Worm (Caenorhabditis elegans): ENCODE measurements around the gene W06A7.4.

The W06A7.4 gene

ce11 chrV:14850530-14850929 is 26.3 kb downstream of the W06A7.4 start:
- no peak for TF ChIP-seq zip-5 (tag; optimal IDR thresholded peaks at IDR 0.05)
- TF ChIP-seq hlh-30 (tag; optimal IDR thresholded peaks at IDR 0.05; ENCODE audit: insufficient read depth): peak; percentile 47
- peak; percentile 72 for TF ChIP-seq elt-2 (tag; optimal IDR thresholded peaks at IDR 0.05)

DNA sequence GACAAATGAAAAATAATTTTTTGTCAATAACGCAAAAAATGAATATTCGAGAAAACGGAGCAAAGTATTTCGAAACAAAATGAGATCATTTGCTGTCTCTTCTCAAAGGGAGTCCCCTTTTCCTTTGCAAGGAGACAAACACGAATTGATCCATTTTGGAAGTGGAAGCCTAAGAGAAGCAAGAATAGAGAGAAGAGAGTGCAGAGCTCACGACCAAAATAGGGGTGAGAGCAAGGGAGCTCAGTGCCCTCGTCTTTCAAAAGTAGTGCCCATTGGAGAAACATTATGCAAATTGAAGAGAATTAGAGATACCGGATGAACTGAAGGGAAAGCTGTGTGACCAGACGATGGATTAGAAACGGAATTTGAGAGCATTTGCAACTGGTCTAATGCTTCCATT is 27.0 kb downstream of the W06A7.4 start:
- peak; percentile 39 for TF ChIP-seq tbx-2 (tag; optimal IDR thresholded peaks at IDR 0.05)
- no peak for TF ChIP-seq hlh-13 (GFP tag; optimal IDR thresholded peaks at IDR 0.05)
- no peak for TF ChIP-seq pros-1 (tag; optimal IDR thresholded peaks at IDR 0.05)
- TF ChIP-seq sox-4 (tag; optimal IDR thresholded peaks at IDR 0.05): no peak
- peak; percentile 60 for TF ChIP-seq unc-42 (tag; optimal IDR thresholded peaks at IDR 0.05)
- no peak for TF ChIP-seq fkh-6 (tag; optimal IDR thresholded peaks at IDR 0.05)
- TF ChIP-seq ahr-1 (tag; optimal IDR thresholded peaks at IDR 0.05): no peak
- no peak for TF ChIP-seq ceh-2 (tag; optimal IDR thresholded peaks at IDR 0.05)
- no peak for TF ChIP-seq hlh-15 (tag; optimal IDR thresholded peaks at IDR 0.05)
- TF ChIP-seq ceh-34 (tag; optimal IDR thresholded peaks at IDR 0.05): peak; percentile 44
- TF ChIP-seq ceh-31 (tag; optimal IDR thresholded peaks at IDR 0.05): peak; percentile 51
- TF ChIP-seq nhr-232 (tag; optimal IDR thresholded peaks at IDR 0.05): no peak
- TF ChIP-seq elt-4 (tag; optimal IDR thresholded peaks at IDR 0.05): no peak
- no peak for TF ChIP-seq ceh-9 (tag; optimal IDR thresholded peaks at IDR 0.05)

ce11 chrV:14851972-14852371 is 27.7 kb downstream of the W06A7.4 start:
- no peak for TF ChIP-seq lin-11 (tag; optimal IDR thresholded peaks at IDR 0.05)
- peak; percentile 15 for TF ChIP-seq elt-2 (tag; optimal IDR thresholded peaks at IDR 0.05)

DNA sequence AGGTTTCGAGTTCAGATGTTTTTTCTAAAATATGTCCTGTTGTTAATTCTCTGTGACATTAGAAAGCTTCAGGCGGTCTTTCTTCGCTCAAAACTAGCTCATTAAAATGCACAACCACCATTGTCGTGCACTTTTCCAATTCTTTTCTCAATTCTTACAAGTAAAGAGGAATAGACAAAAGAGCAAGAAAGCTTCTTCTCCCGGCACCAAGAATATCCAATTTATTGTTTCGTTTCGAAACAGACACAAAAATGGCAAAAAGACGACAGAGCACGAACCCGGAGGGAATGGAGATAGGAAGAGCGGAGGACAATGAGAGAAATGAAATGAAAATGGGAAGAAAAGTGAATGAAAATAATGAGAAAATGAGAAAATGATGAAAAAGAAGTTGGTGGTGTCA is 28.4 kb downstream of the W06A7.4 start:
- TF ChIP-seq pha-2 (tag; optimal IDR thresholded peaks at IDR 0.05): no peak
- TF ChIP-seq K02D7.2 (tag; optimal IDR thresholded peaks at IDR 0.05): no peak
- TF ChIP-seq C08G9.2 (tag; optimal IDR thresholded peaks at IDR 0.05): no peak
- TF ChIP-seq lim-6 (tag; optimal IDR thresholded peaks at IDR 0.05): no peak
- peak; percentile 6 for TF ChIP-seq unc-42 (tag; optimal IDR thresholded peaks at IDR 0.05)

DNA sequence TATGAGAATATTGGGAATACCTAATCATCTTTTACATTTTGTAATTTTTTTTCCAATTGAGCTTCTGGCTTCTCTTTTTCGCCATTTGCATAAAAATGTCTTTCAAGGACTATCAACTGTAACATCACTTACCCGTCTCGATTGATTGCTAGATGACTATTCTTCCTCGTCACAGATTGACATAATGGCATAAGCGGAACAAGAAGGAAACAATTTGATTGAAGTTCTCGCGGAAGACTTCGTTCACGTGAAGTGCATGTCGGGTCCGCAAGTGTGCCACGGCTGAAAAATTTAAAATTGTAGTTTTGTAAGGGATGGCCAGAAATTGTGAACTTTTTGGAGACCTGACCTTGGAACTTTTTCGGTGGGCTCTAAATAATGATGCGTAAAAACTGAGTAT is 29.5 kb downstream of the W06A7.4 start:
- TF ChIP-seq hlh-8 (tag; optimal IDR thresholded peaks at IDR 0.05): no peak
- no peak for TF ChIP-seq dmd-4 (tag; optimal IDR thresholded peaks at IDR 0.05; ENCODE audit: borderline replicate concordance)
- no peak for TF ChIP-seq F13H6.1 (tag; optimal IDR thresholded peaks at IDR 0.05)
- TF ChIP-seq pqm-1 (tag; optimal IDR thresholded peaks at IDR 0.05): no peak
- TF ChIP-seq ceh-2 (tag; optimal IDR thresholded peaks at IDR 0.05): no peak
- no peak for TF ChIP-seq ahr-1 (tag; optimal IDR thresholded peaks at IDR 0.05)
- TF ChIP-seq ceh-9 (tag; optimal IDR thresholded peaks at IDR 0.05): no peak
- TF ChIP-seq ceh-18 (tag; optimal IDR thresholded peaks at IDR 0.05): no peak
- no peak for TF ChIP-seq ref-2 (tag; optimal IDR thresholded peaks at IDR 0.05)

- TF ChIP-seq mec-3 (tag; optimal IDR thresholded peaks at IDR 0.05; ENCODE audit: borderline replicate concordance) (no peak), ztf-16 (tag; optimal IDR thresholded peaks at IDR 0.05) (no peak), unc-42 (tag; optimal IDR thresholded peaks at IDR 0.05) (peak; percentile 84), ets-4 (tag; optimal IDR thresholded peaks at IDR 0.05) (no peak)
Measured at ce11 chrV:14854261-14854660, 30.0 kb downstream of the W06A7.4 start.

- TF ChIP-seq sox-2 (GFP tag; IDR thresholded peaks at IDR 0.05): no peak
- TF ChIP-seq C38D4.7 (GFP tag; optimal IDR thresholded peaks at IDR 0.05): peak; percentile 57
- TF ChIP-seq gmeb-2 (tag; optimal IDR thresholded peaks at IDR 0.05): peak; percentile 44
- no peak for TF ChIP-seq ref-2 (tag; optimal IDR thresholded peaks at IDR 0.05)
- TF ChIP-seq ceh-31 (tag; optimal IDR thresholded peaks at IDR 0.05): no peak
- no peak; the same call in 1 of the 2 replicates for TF ChIP-seq unc-3 (GFP tag; conservative IDR thresholded peaks at IDR 0.05)
- peak; percentile 32 for TF ChIP-seq unc-3 (tag; optimal IDR thresholded peaks at IDR 0.05)
- no peak for TF ChIP-seq mec-3 (tag; optimal IDR thresholded peaks at IDR 0.05; ENCODE audit: borderline replicate concordance)
- no peak for TF ChIP-seq npax-4 (tag; optimal IDR thresholded peaks at IDR 0.05)
- TF ChIP-seq hlh-13 (GFP tag; optimal IDR thresholded peaks at IDR 0.05): peak; percentile 46
- TF ChIP-seq ama-1 (optimal IDR thresholded peaks at IDR 0.05): no peak
- TF ChIP-seq fax-1 (tag; optimal IDR thresholded peaks at IDR 0.05): peak; percentile 23
- TF ChIP-seq tbx-7 (tag; optimal IDR thresholded peaks at IDR 0.05): no peak
- TF ChIP-seq pqm-1 (tag; optimal IDR thresholded peaks at IDR 0.05): no peak
- TF ChIP-seq syd-9 (tag; optimal IDR thresholded peaks at IDR 0.05): no peak
- TF ChIP-seq elt-2 (tag; optimal IDR thresholded peaks at IDR 0.05): peak; percentile 33
- TF ChIP-seq K02D7.2 (tag; optimal IDR thresholded peaks at IDR 0.05): no peak
- peak; percentile 19 for TF ChIP-seq pha-2 (tag; optimal IDR thresholded peaks at IDR 0.05)
- TF ChIP-seq dmd-4 (tag; optimal IDR thresholded peaks at IDR 0.05; ENCODE audit: borderline replicate concordance): no peak
- TF ChIP-seq ceh-22 (tag; optimal IDR thresholded peaks at IDR 0.05): no peak
Measured at ce11 chrV:14855626-14856025, 31.4 kb downstream of the W06A7.4 start.
